Fruit fly (Drosophila melanogaster) whole organism, embryonic: ENCODE data around the gene Sytbeta.

ENCODE experiments used
- B-H1 ChIP-seq: fragments of 200-800 bp; sonication (Bioruptor generic); IDR thresholded peaks from 3 replicates; pipeline ENCODE4 v1.3.6; 2022; ENCODE audit warnings: missing biosample characterization, missing genetic modification characterization
- CG3726 ChIP-seq: fragments of 200-800 bp; sonication (Bioruptor generic); IDR thresholded peaks from 3 replicates; pipeline ENCODE4, ENCODE4 v1.3.6; 2022; ENCODE audit warnings: missing biosample characterization, missing genetic modification characterization
- CG8359 ChIP-seq: fragments of 200-800 bp; sonication (Bioruptor generic); optimal IDR thresholded peaks from 2 replicates; lab custom pipeline; 2017; ENCODE audit warnings: missing biosample characterization, mild to moderate bottlenecking, missing genetic modification characterization, borderline replicate concordance
- Max ChIP-seq: fragments of 200-800 bp; sonication (Bioruptor generic); optimal IDR thresholded peaks from 2 replicates; lab custom pipeline; 2016; ENCODE audit warnings: missing biosample characterization, mild to moderate bottlenecking, missing genetic modification characterization
- lola ChIP-seq, 3 experiments: fragments of >200 bp in 2 of 3; fragments of 200-800 bp in 1 of 3; sonication (Bioruptor generic) in 1 of 3; optimal IDR thresholded peaks; 2 replicates each; lab custom pipeline; 2017 to 2019; ENCODE audit warnings: missing biosample characterization in 3 of 3, missing genetic modification characterization in 3 of 3, mild to moderate bottlenecking in 1 of 3, moderate library complexity in 1 of 3
- wdn ChIP-seq: fragments of 200-800 bp; sonication (Bioruptor generic); IDR thresholded peaks from 2 replicates; pipeline ENCODE4 v1.3.6; 2022; ENCODE audit warnings: missing biosample characterization, missing genetic modification characterization

dm6 chr3L:15035585-15035984 lies 29.2 kb downstream of the Sytbeta start:
- no peak for TF ChIP-seq wdn
- no peak for TF ChIP-seq Max (GFP tag; lab: Kevin White, UChicago)
- no peak for TF ChIP-seq lola (GFP tag; optimal IDR thresholded peaks at IDR 0.05; lab: Kevin White, UChicago)
- no peak for TF ChIP-seq CG8359 (GFP tag; lab: Kevin White, UChicago)
- no peak for TF ChIP-seq CG3726 (GFP tag; lab: Robert Waterston, UW)
- no peak for TF ChIP-seq B-H1 (GFP tag; lab: Robert Waterston, UW)
